Worm (Caenorhabditis elegans): Measurements from ENCODE around the gene Y116A8C.27.

- TF ChIP-seq flt-1 (GFP tag; IDR thresholded peaks at IDR 0.05) (no peak), T22C8.4 (GFP tag; IDR thresholded peaks at IDR 0.05) (no peak), med-1 (GFP tag; optimal IDR thresholded peaks at IDR 0.05; ENCODE audit: insufficient read depth) (no peak), klf-2 (GFP tag; conservative IDR thresholded peaks at IDR 0.05) (no peak), ref-1 (GFP tag; conservative IDR thresholded peaks at IDR 0.05) (no peak), cog-1 (tag; optimal IDR thresholded peaks at IDR 0.05) (no peak), ztf-29 (GFP tag; IDR thresholded peaks at IDR 0.05) (no peak)
Measured at ce11 chrIV:17058036-17058435, 38.0 kb downstream of the Y116A8C.27 start, which contains the start of gene Y116A8C.44.
